Fruit fly (Drosophila melanogaster) whole organism, embryonic: ENCODE results near the gene Sfp23F.

Source experiments
- Bdp1 ChIP-seq: fragments of 200-800 bp; sonication (Bioruptor generic); optimal IDR thresholded peaks from 3 replicates; lab custom pipeline; 2016; ENCODE audit warnings: missing biosample characterization, missing genetic modification characterization
- C15 ChIP-seq: fragments of 200-800 bp; sonication (Bioruptor generic); IDR thresholded peaks from 3 replicates; pipeline ENCODE4 v1.3.6; 2022; ENCODE audit warnings: missing biosample characterization, missing genetic modification characterization
- CG10267 ChIP-seq: fragments of 200-800 bp; sonication (Bioruptor generic); optimal IDR thresholded peaks from 2 replicates; lab custom pipeline; 2018; ENCODE audit warnings: missing biosample characterization, mild to moderate bottlenecking, missing genetic modification characterization, moderate library complexity
- CG10321 ChIP-seq: fragments of 200-800 bp; sonication (Bioruptor generic); IDR thresholded peaks from 2 replicates; pipeline ENCODE4 v1.3.6; 2022; ENCODE audit warnings: missing biosample characterization, missing genetic modification characterization
- CG10654 ChIP-seq: fragments of 200-800 bp; sonication (Bioruptor generic); optimal IDR thresholded peaks from 2 replicates; lab custom pipeline; 2016; ENCODE audit warnings: missing biosample characterization, missing genetic modification characterization
- CG11398 ChIP-seq: fragments of 200-800 bp; sonication (Bioruptor generic); optimal IDR thresholded peaks from 2 replicates; lab custom pipeline; 2016; ENCODE audit warnings: missing biosample characterization, missing genetic modification characterization
- CG11504 ChIP-seq: fragments of 200-800 bp; sonication (Bioruptor generic); optimal IDR thresholded peaks from 3 replicates; lab custom pipeline; 2019; ENCODE audit warnings: missing biosample characterization, mild to moderate bottlenecking, missing genetic modification characterization, moderate library complexity
- CG11560 ChIP-seq: fragments of 200-800 bp; sonication (Bioruptor generic); IDR thresholded peaks from 3 replicates; pipeline ENCODE4 v1.3.6; 2022; ENCODE audit warnings: missing biosample characterization, missing genetic modification characterization
- CG12104 ChIP-seq: fragments of 200-800 bp; sonication (Bioruptor generic); optimal IDR thresholded peaks from 3 replicates; lab custom pipeline; 2016; ENCODE audit warnings: missing biosample characterization, missing genetic modification characterization
- CG12391 ChIP-seq: fragments of 200-800 bp; sonication (Bioruptor generic); optimal IDR thresholded peaks from 3 replicates; lab custom pipeline; 2018; ENCODE audit warnings: missing biosample characterization, mild to moderate bottlenecking, missing genetic modification characterization, moderate library complexity
- CG12659 ChIP-seq: fragments of 200-800 bp; sonication (Bioruptor generic); optimal IDR thresholded peaks from 3 replicates; lab custom pipeline; 2017; ENCODE audit warnings: mild to moderate bottlenecking, missing biosample characterization, missing genetic modification reagents, missing genetic modification characterization
- CG12769 ChIP-seq: fragments of 200-800 bp; sonication (Bioruptor generic); optimal IDR thresholded peaks from 2 replicates; lab custom pipeline; 2019; ENCODE audit warnings: missing biosample characterization, mild to moderate bottlenecking, missing genetic modification characterization, moderate library complexity
- CG14050 ChIP-seq: fragments of 200-800 bp; sonication (Bioruptor generic); IDR thresholded peaks from 3 replicates; pipeline ENCODE4 v1.3.6; 2022; ENCODE audit warnings: missing biosample characterization, missing genetic modification characterization
- CG15269 ChIP-seq: fragments of 200-800 bp; sonication (Bioruptor generic); optimal IDR thresholded peaks from 2 replicates; lab custom pipeline; 2018; ENCODE audit warnings: missing biosample characterization, mild to moderate bottlenecking, missing genetic modification characterization, moderate library complexity
- CG17186 ChIP-seq: fragments of 200-800 bp; sonication (Bioruptor generic); optimal IDR thresholded peaks from 3 replicates; lab custom pipeline; 2017; ENCODE audit warnings: missing biosample characterization, missing genetic modification reagents, missing genetic modification characterization
- CG18262 ChIP-seq: fragments of 200-800 bp; optimal IDR thresholded peaks from 3 replicates; lab custom pipeline; 2019; ENCODE audit warnings: missing biosample characterization, mild to moderate bottlenecking, missing genetic modification characterization, moderate library complexity
- CG18599 ChIP-seq: fragments of 200-800 bp; sonication (Bioruptor generic); optimal IDR thresholded peaks from 3 replicates; lab custom pipeline; 2017; ENCODE audit warnings: missing biosample characterization, missing genetic modification characterization, mild to moderate bottlenecking, moderate library complexity, missing genetic modification reagents
- CG4707 ChIP-seq: fragments of 200-800 bp; sonication (Bioruptor generic); optimal IDR thresholded peaks from 2 replicates; lab custom pipeline; 2018; ENCODE audit warnings: missing biosample characterization, mild to moderate bottlenecking, missing genetic modification characterization, moderate library complexity
- CG4730 ChIP-seq: fragments of 200-800 bp; sonication (Bioruptor generic); IDR thresholded peaks from 2 replicates; pipeline ENCODE4 v1.3.6; 2022; ENCODE audit warnings: missing biosample characterization, missing genetic modification characterization
- CG4820 ChIP-seq: fragments of 200-800 bp; sonication (Bioruptor generic); optimal IDR thresholded peaks from 3 replicates; lab custom pipeline; 2016; ENCODE audit warnings: missing biosample characterization, missing genetic modification characterization
- CG6254 ChIP-seq: fragments of 200-800 bp; sonication (Bioruptor generic); optimal IDR thresholded peaks from 3 replicates; lab custom pipeline; 2017; ENCODE audit warnings: mild to moderate bottlenecking, missing biosample characterization, missing genetic modification reagents, missing genetic modification characterization
- CG6765 ChIP-seq: fragments of 200-800 bp; sonication (Bioruptor generic); optimal IDR thresholded peaks from 3 replicates; lab custom pipeline; 2017; ENCODE audit warnings: missing biosample characterization, mild to moderate bottlenecking, missing genetic modification characterization
- CG6813 ChIP-seq: fragments of 200-800 bp; sonication (Bioruptor generic); optimal IDR thresholded peaks from 2 replicates; lab custom pipeline; 2017; ENCODE audit warnings: missing biosample characterization, missing genetic modification characterization, mild to moderate bottlenecking, moderate library complexity, missing genetic modification reagents
- CG8944 ChIP-seq: fragments of 200-800 bp; sonication (Bioruptor generic); optimal IDR thresholded peaks from 3 replicates; lab custom pipeline; 2016; ENCODE audit warnings: missing biosample characterization, missing genetic modification characterization
- CoRest ChIP-seq: fragments of 200-800 bp; sonication (Bioruptor generic); optimal IDR thresholded peaks from 3 replicates; lab custom pipeline; 2018; ENCODE audit warnings: missing biosample characterization, mild to moderate bottlenecking, missing genetic modification characterization, moderate library complexity
- D19A ChIP-seq: fragments of 200-800 bp; optimal IDR thresholded peaks from 3 replicates; lab custom pipeline; 2019; ENCODE audit warnings: missing biosample characterization, mild to moderate bottlenecking, missing genetic modification characterization, moderate library complexity
- Dfd ChIP-seq, 2 experiments: fragments of >200 bp; optimal IDR thresholded peaks; 2 replicates each; lab custom pipeline; 2017; ENCODE audit warnings: missing biosample characterization in 2 of 2, missing genetic modification characterization in 2 of 2
- Drgx ChIP-seq: fragments of 200-800 bp; sonication (Bioruptor generic); IDR thresholded peaks from 2 replicates; pipeline ENCODE4 v1.3.6; 2022; ENCODE audit warnings: missing biosample characterization, missing genetic modification characterization
- E2f1 ChIP-seq: fragments of 200-800 bp; sonication (Bioruptor generic); IDR thresholded peaks from 2 replicates; pipeline ENCODE4 v1.3.6; 2022; ENCODE audit warnings: missing biosample characterization, missing genetic modification characterization
- HLHmδ ChIP-seq: fragments of 200-800 bp; sonication (Bioruptor generic); optimal IDR thresholded peaks from 2 replicates; lab custom pipeline; 2018; ENCODE audit warnings: missing biosample characterization, mild to moderate bottlenecking, missing genetic modification characterization, moderate library complexity
- Jarid2 ChIP-seq: fragments of 200-800 bp; sonication (Bioruptor generic); optimal IDR thresholded peaks from 3 replicates; lab custom pipeline; 2017; ENCODE audit warnings: mild to moderate bottlenecking, missing biosample characterization, missing genetic modification reagents, missing genetic modification characterization
- Med ChIP-seq: fragments of 200-800 bp; sonication (Bioruptor generic); peaks from one replicate; lab custom pipeline; 2016; ENCODE audit warnings: missing biosample characterization, missing genetic modification characterization, mild to moderate bottlenecking, inconsistent platforms, moderate library complexity
- Sry-δ ChIP-seq: fragments of 200-800 bp; sonication (Bioruptor generic); optimal IDR thresholded peaks from 2 replicates; lab custom pipeline; 2016; ENCODE audit warnings: missing biosample characterization, missing genetic modification characterization
- chn ChIP-seq: fragments of 200-800 bp; sonication (Bioruptor generic); optimal IDR thresholded peaks from 2 replicates; lab custom pipeline; 2016; ENCODE audit warnings: missing biosample characterization, missing genetic modification characterization
- gcm ChIP-seq: fragments of 200-800 bp; sonication (Bioruptor generic); optimal IDR thresholded peaks from 2 replicates; lab custom pipeline; 2019; ENCODE audit warnings: missing biosample characterization, mild to moderate bottlenecking, missing genetic modification characterization, moderate library complexity
- gro ChIP-seq: fragments of 200-800 bp; sonication (Bioruptor generic); optimal IDR thresholded peaks from 2 replicates; lab custom pipeline; 2016; ENCODE audit warnings: missing biosample characterization, missing genetic modification characterization
- h ChIP-seq: fragments of >200 bp; optimal IDR thresholded peaks from 2 replicates; lab custom pipeline; 2017
- hkb ChIP-seq, 2 experiments: fragments of 200-800 bp in 1 of 2; fragments of >200 bp in 1 of 2; sonication (Bioruptor generic) in 1 of 2; IDR thresholded peaks in 1 of 2; optimal IDR thresholded peaks in 1 of 2; 2 replicates each; pipeline versions ENCODE4 v1.3.6 to Lab custom; 2017 to 2022; ENCODE audit warnings: missing biosample characterization in 1 of 2, missing genetic modification characterization in 1 of 2
- luna ChIP-seq: fragments of 200-800 bp; sonication (Bioruptor generic); optimal IDR thresholded peaks from 2 replicates; lab custom pipeline; 2016; ENCODE audit warnings: missing biosample characterization, missing genetic modification characterization
- nom ChIP-seq: fragments of 200-800 bp; sonication (Bioruptor generic); optimal IDR thresholded peaks from 2 replicates; lab custom pipeline; 2017; ENCODE audit warnings: missing biosample characterization, missing genetic modification characterization, mild to moderate bottlenecking, moderate library complexity, missing genetic modification reagents
- org-1 ChIP-seq: fragments of 200-800 bp; sonication (Bioruptor generic); optimal IDR thresholded peaks from 2 replicates; lab custom pipeline; 2017; ENCODE audit warnings: missing biosample characterization, missing genetic modification characterization
- prd ChIP-seq, 3 experiments: fragments of >200 bp in 2 of 3; fragments of 200-800 bp in 1 of 3; sonication (Bioruptor generic) in 1 of 3; optimal IDR thresholded peaks in 2 of 3; IDR thresholded peaks in 1 of 3; 2 replicates in 2 of 3; 3 replicates in 1 of 3; pipeline versions ENCODE4 v1.3.6 to Lab custom; 2017 to 2022; ENCODE audit warnings: missing biosample characterization in 1 of 3, missing genetic modification characterization in 1 of 3
- row ChIP-seq: fragments of 200-800 bp; sonication (Bioruptor generic); IDR thresholded peaks from 3 replicates; pipeline ENCODE4 v1.3.6; 2022; ENCODE audit warnings: missing biosample characterization, missing genetic modification characterization
- tin ChIP-seq: fragments of 200-800 bp; sonication (Bioruptor generic); optimal IDR thresholded peaks from 3 replicates; lab custom pipeline; 2016; ENCODE audit warnings: missing biosample characterization, missing genetic modification characterization
- tll ChIP-seq, 2 experiments: fragments of 200-800 bp in 1 of 2; fragments of >200 bp in 1 of 2; sonication (Bioruptor generic) in 1 of 2; optimal IDR thresholded peaks; 2 replicates each; lab custom pipeline; 2017 to 2019; ENCODE audit warnings: missing biosample characterization in 2 of 2, missing genetic modification characterization in 2 of 2, mild to moderate bottlenecking in 1 of 2, moderate library complexity in 1 of 2
- ttk ChIP-seq: fragments of 200-800 bp; sonication (Bioruptor generic); IDR thresholded peaks from 2 replicates; pipeline ENCODE4 v2.1.2; 2022; ENCODE audit warnings: missing biosample characterization, missing genetic modification characterization
- twi ChIP-seq: fragments of 200-800 bp; optimal IDR thresholded peaks from 2 replicates; lab custom pipeline; 2019; ENCODE audit warnings: missing biosample characterization, mild to moderate bottlenecking, missing genetic modification characterization, moderate library complexity
- unpg ChIP-seq: fragments of 200-800 bp; sonication (Bioruptor generic); optimal IDR thresholded peaks from 3 replicates; lab custom pipeline; 2018; ENCODE audit warnings: missing biosample characterization, mild to moderate bottlenecking, missing genetic modification characterization, moderate library complexity
- wor ChIP-seq: fragments of 200-800 bp; sonication (Bioruptor generic); IDR thresholded peaks from 2 replicates; pipeline ENCODE4 v1.3.6; 2022; ENCODE audit warnings: missing biosample characterization, missing genetic modification characterization

The Sfp23F gene

dm6 chr2L:3437068-3437467 lies 49.5 kb upstream of the Sfp23F start (continued):
- TF ChIP-seq Sry-δ (GFP tag; lab: Kevin White, UChicago), result no peak
- no peak for TF ChIP-seq twi
- TF ChIP-seq prd (optimal IDR thresholded peaks at IDR 0.05; lab: Kevin White, UChicago), result no peak
- TF ChIP-seq prd (GFP tag; IDR thresholded peaks at IDR 0.05; lab: Robert Waterston, UW), result peak; percentile 69
- TF ChIP-seq CG4730 (GFP tag; lab: Robert Waterston, UW), result 0 out of 2 replicates have a peak, but pooled peaks have one; percentile 14
- peak; percentile 5 for TF ChIP-seq CG4707 (GFP tag; lab: Kevin White, UChicago)
- no peak for TF ChIP-seq hkb (optimal IDR thresholded peaks at IDR 0.05; lab: Kevin White, UChicago)
- peak; percentile 86 for TF ChIP-seq hkb (GFP tag; IDR thresholded peaks at IDR 0.05; lab: Robert Waterston, UW)
- no peak for TF ChIP-seq CG10654
- TF ChIP-seq chn (GFP tag; lab: Kevin White, UChicago), result peak; percentile 38
- peak; percentile 37; the same call in 2 of the 3 replicates for TF ChIP-seq CG14050
- peak; percentile 73 for TF ChIP-seq unpg
- TF ChIP-seq CG12391 (tag; lab: Kevin White, UChicago), result peak; percentile 69
- peak; percentile 31 for TF ChIP-seq D19A (tag; lab: Kevin White, UChicago)
- peak; percentile 59 for TF ChIP-seq CG10267 (tag; lab: Kevin White, UChicago)
- peak; percentile 51 for TF ChIP-seq CoRest (tag; lab: Kevin White, UChicago)
- TF ChIP-seq CG12769 (tag; lab: Kevin White, UChicago), result peak; percentile 76
- TF ChIP-seq wor (GFP tag; lab: Robert Waterston, UW), result 0 out of 2 replicates have a peak, but pooled peaks have one; percentile 24
- TF ChIP-seq gro (GFP tag; lab: Kevin White, UChicago), result no peak
- TF ChIP-seq CG18599, result peak; percentile 29
- peak; percentile 3 for TF ChIP-seq tin (GFP tag; lab: Kevin White, UChicago)
- peak; percentile 4 for TF ChIP-seq CG8944 (GFP tag; lab: Kevin White, UChicago)
- TF ChIP-seq CG11504 (tag; lab: Kevin White, UChicago), result peak; percentile 77
- TF ChIP-seq org-1, result peak; percentile 53
- no peak for TF ChIP-seq CG6765 (GFP tag; lab: Kevin White, UChicago)
- peak; percentile 84 for TF ChIP-seq Med (GFP tag; lab: Kevin White, UChicago)
- TF ChIP-seq CG18262, result peak; percentile 70
- peak; percentile 70 for TF ChIP-seq row (GFP tag; lab: Robert Waterston, UW)
- TF ChIP-seq Bdp1 (GFP tag; lab: Kevin White, UChicago), result peak; percentile 6
- TF ChIP-seq CG12104 (GFP tag; lab: Kevin White, UChicago), result peak; percentile 0
- TF ChIP-seq CG4820 (GFP tag; lab: Kevin White, UChicago), result peak; percentile 55
- peak; percentile 49; the same call in 1 of the 2 replicates for TF ChIP-seq CG10321
- peak; percentile 86 for TF ChIP-seq Drgx
- no peak for TF ChIP-seq nom (GFP tag; lab: Kevin White, UChicago)
- TF ChIP-seq luna, result no peak
- peak; percentile 51 for TF ChIP-seq gcm (GFP tag; lab: Kevin White, UChicago)
- no peak for TF ChIP-seq h
- TF ChIP-seq E2f1, result peak; percentile 49
- TF ChIP-seq CG11398, result no peak
- 0 out of 3 replicates have a peak, but pooled peaks have one; percentile 33 for TF ChIP-seq CG11560 (tag; lab: Robert Waterston, UW)
- TF ChIP-seq Jarid2 (GFP tag; lab: Kevin White, UChicago), result no peak
- TF ChIP-seq CG15269, result peak; percentile 73
- TF ChIP-seq HLHmδ (GFP tag; lab: Kevin White, UChicago), result no peak
- peak; percentile 49 for TF ChIP-seq CG6813 (GFP tag; lab: Kevin White, UChicago)
- peak; percentile 61 for TF ChIP-seq CG6254 (GFP tag; lab: Kevin White, UChicago)
- peak; percentile 35 for TF ChIP-seq CG12659
- no peak for TF ChIP-seq tll (GFP tag; optimal IDR thresholded peaks at IDR 0.05; lab: Kevin White, UChicago)
- 0 out of 2 replicates have a peak, but pooled peaks have one; percentile 41 for TF ChIP-seq ttk (GFP tag; lab: Robert Waterston, UW)
- no peak for TF ChIP-seq C15 (GFP tag; lab: Robert Waterston, UW)
- TF ChIP-seq Dfd (GFP tag; optimal IDR thresholded peaks at IDR 0.05; lab: Kevin White, UChicago), result no peak
- no peak for TF ChIP-seq CG17186
